Fruit fly (Drosophila melanogaster) whole organism, embryonic: Measurements from ENCODE around the gene mthl2.
A peak's percentile ranks its signal among the peaks of the same experiment; 100 is the strongest.

Experiments
- Asciz ChIP-seq: fragments of 200-800 bp; sonication (Bioruptor generic); optimal IDR thresholded peaks from 2 replicates; lab custom pipeline; 2017; ENCODE audit warnings: missing biosample characterization, mild to moderate bottlenecking, missing genetic modification characterization, missing genetic modification reagents
- Atf6 ChIP-seq: fragments of 200-800 bp; sonication (Bioruptor generic); IDR thresholded peaks from 2 replicates; pipeline ENCODE4 v1.3.6; 2022; ENCODE audit warnings: missing biosample characterization, missing genetic modification characterization
- Bdp1 ChIP-seq: fragments of 200-800 bp; sonication (Bioruptor generic); optimal IDR thresholded peaks from 3 replicates; lab custom pipeline; 2016; ENCODE audit warnings: missing biosample characterization, missing genetic modification characterization
- Blimp-1 ChIP-seq: fragments of 200-800 bp; sonication (Bioruptor generic); optimal IDR thresholded peaks from 3 replicates; lab custom pipeline; 2018; ENCODE audit warnings: missing biosample characterization, missing genetic modification characterization, mild to moderate bottlenecking, moderate library complexity, missing genetic modification reagents
- CG10274 ChIP-seq: fragments of 200-800 bp; sonication (Bioruptor generic); optimal IDR thresholded peaks from 3 replicates; lab custom pipeline; 2017; ENCODE audit warnings: missing biosample characterization, mild to moderate bottlenecking, missing genetic modification characterization
- CG11093 ChIP-seq: fragments of 200-800 bp; sonication (Bioruptor generic); IDR thresholded peaks from 3 replicates; pipeline ENCODE4 v1.3.6; 2022; ENCODE audit warnings: missing biosample characterization, missing genetic modification characterization
- CG12104 ChIP-seq: fragments of 200-800 bp; sonication (Bioruptor generic); optimal IDR thresholded peaks from 3 replicates; lab custom pipeline; 2016; ENCODE audit warnings: missing biosample characterization, missing genetic modification characterization
- CG14441 ChIP-seq: fragments of 200-800 bp; sonication (Bioruptor generic); IDR thresholded peaks from 2 replicates; pipeline ENCODE4 v1.3.6; 2022; ENCODE audit warnings: missing biosample characterization, missing genetic modification characterization
- CG16779 ChIP-seq: fragments of 200-800 bp; sonication (Bioruptor generic); IDR thresholded peaks from 2 replicates; pipeline ENCODE4 v1.3.6; 2022; ENCODE audit warnings: missing biosample characterization, missing genetic modification characterization
- CG18476 ChIP-seq: fragments of 200-800 bp; sonication (Bioruptor generic); optimal IDR thresholded peaks from 2 replicates; lab custom pipeline; 2016; ENCODE audit warnings: missing biosample characterization, mild to moderate bottlenecking, missing genetic modification characterization
- CG18599 ChIP-seq: fragments of 200-800 bp; sonication (Bioruptor generic); optimal IDR thresholded peaks from 3 replicates; lab custom pipeline; 2017; ENCODE audit warnings: missing biosample characterization, missing genetic modification characterization, mild to moderate bottlenecking, moderate library complexity, missing genetic modification reagents
- CG2712 ChIP-seq: fragments of 200-800 bp; optimal IDR thresholded peaks from 3 replicates; lab custom pipeline; 2019; ENCODE audit warnings: missing biosample characterization, mild to moderate bottlenecking, missing genetic modification characterization, moderate library complexity
- CG2875 ChIP-seq: fragments of 200-800 bp; sonication (Bioruptor generic); optimal IDR thresholded peaks from 2 replicates; lab custom pipeline; 2017; ENCODE audit warnings: missing biosample characterization, mild to moderate bottlenecking, missing genetic modification characterization, missing genetic modification reagents
- CG3726 ChIP-seq: fragments of 200-800 bp; sonication (Bioruptor generic); IDR thresholded peaks from 3 replicates; pipeline ENCODE4, ENCODE4 v1.3.6; 2022; ENCODE audit warnings: missing biosample characterization, missing genetic modification characterization
- CG4404 ChIP-seq: fragments of 200-800 bp; sonication (Bioruptor generic); IDR thresholded peaks from 2 replicates; pipeline ENCODE4 v1.3.6; 2022; ENCODE audit warnings: missing biosample characterization, missing genetic modification characterization
- CG6654 ChIP-seq: fragments of 200-800 bp; sonication (Bioruptor generic); optimal IDR thresholded peaks from 2 replicates; lab custom pipeline; 2017; ENCODE audit warnings: missing biosample characterization, mild to moderate bottlenecking, missing genetic modification characterization
- CG6683 ChIP-seq: fragments of 200-800 bp; sonication (Bioruptor generic); optimal IDR thresholded peaks from 2 replicates; lab custom pipeline; 2017; ENCODE audit warnings: missing biosample characterization, mild to moderate bottlenecking, missing genetic modification characterization, missing genetic modification reagents
- CG6765 ChIP-seq: fragments of 200-800 bp; sonication (Bioruptor generic); optimal IDR thresholded peaks from 3 replicates; lab custom pipeline; 2017; ENCODE audit warnings: missing biosample characterization, mild to moderate bottlenecking, missing genetic modification characterization
- CG7745 ChIP-seq: fragments of 200-800 bp; sonication (Bioruptor generic); optimal IDR thresholded peaks from 2 replicates; lab custom pipeline; 2018; ENCODE audit warnings: missing biosample characterization, mild to moderate bottlenecking, missing genetic modification characterization, moderate library complexity
- CG8281 ChIP-seq: fragments of 200-800 bp; sonication (Bioruptor generic); optimal IDR thresholded peaks from 2 replicates; lab custom pipeline; 2018; ENCODE audit warnings: missing biosample characterization, mild to moderate bottlenecking, missing genetic modification characterization, moderate library complexity
- CG9437 ChIP-seq: fragments of 200-800 bp; sonication (Bioruptor generic); optimal IDR thresholded peaks from 2 replicates; lab custom pipeline; 2018; ENCODE audit warnings: missing biosample characterization, mild to moderate bottlenecking, missing genetic modification characterization
- CG9932 ChIP-seq: fragments of 200-800 bp; sonication (Bioruptor generic); IDR thresholded peaks from 2 replicates; pipeline ENCODE4 v1.3.6; 2022; ENCODE audit warnings: missing biosample characterization, missing genetic modification characterization
- D19A ChIP-seq: fragments of 200-800 bp; optimal IDR thresholded peaks from 3 replicates; lab custom pipeline; 2019; ENCODE audit warnings: missing biosample characterization, mild to moderate bottlenecking, missing genetic modification characterization, moderate library complexity
- Dad ChIP-seq: fragments of 200-800 bp; sonication (Bioruptor generic); optimal IDR thresholded peaks from 3 replicates; lab custom pipeline; 2016; ENCODE audit warnings: missing biosample characterization, missing genetic modification characterization
- HLH3B ChIP-seq: fragments of 200-800 bp; sonication (Bioruptor generic); IDR thresholded peaks from 2 replicates; pipeline ENCODE4 v1.3.6; 2022; ENCODE audit warnings: missing biosample characterization, missing genetic modification characterization
- HLH4C ChIP-seq: fragments of 200-800 bp; sonication (Bioruptor generic); IDR thresholded peaks from 3 replicates; pipeline ENCODE4 v1.3.6; 2022; ENCODE audit warnings: missing biosample characterization, missing genetic modification characterization; ENCODE audit not compliant: partially characterized antibody
- HLH54F ChIP-seq: fragments of 200-800 bp; sonication (Bioruptor generic); optimal IDR thresholded peaks from 3 replicates; lab custom pipeline; 2016; ENCODE audit warnings: missing biosample characterization, missing genetic modification characterization
- Hr3 ChIP-seq: fragments of 200-800 bp; sonication (Bioruptor generic); optimal IDR thresholded peaks from 3 replicates; lab custom pipeline; 2016; ENCODE audit warnings: missing biosample characterization, missing genetic modification characterization
- Lhr ChIP-seq: fragments of 200-800 bp; sonication (Bioruptor generic); optimal IDR thresholded peaks from 3 replicates; lab custom pipeline; 2017; ENCODE audit warnings: mild to moderate bottlenecking, missing biosample characterization, missing genetic modification reagents, missing genetic modification characterization
- Neu2 ChIP-seq: fragments of 200-800 bp; sonication (Bioruptor generic); optimal IDR thresholded peaks from 3 replicates; lab custom pipeline; 2016; ENCODE audit warnings: missing biosample characterization, missing genetic modification characterization, borderline replicate concordance
- Trl ChIP-seq, 3 experiments: fragments of >200 bp in 2 of 3; fragments of 200-800 bp in 1 of 3; sonication (Bioruptor generic) in 1 of 3; optimal IDR thresholded peaks; 2 replicates in 1 of 3; 3 replicates in 2 of 3; lab custom pipeline; 2016 to 2017; ENCODE audit warnings: missing biosample characterization in 1 of 3, missing genetic modification characterization in 1 of 3
- disco-r ChIP-seq: fragments of 200-800 bp; sonication (Bioruptor generic); optimal IDR thresholded peaks from 2 replicates; lab custom pipeline; 2016; ENCODE audit warnings: missing biosample characterization, missing genetic modification characterization
- dysf ChIP-seq: fragments of 200-800 bp; sonication (Bioruptor generic); IDR thresholded peaks from 3 replicates; pipeline ENCODE4 v1.3.6; 2022; ENCODE audit warnings: missing biosample characterization, missing genetic modification characterization
- fd3F ChIP-seq: fragments of 200-800 bp; sonication (Bioruptor generic); optimal IDR thresholded peaks from 2 replicates; lab custom pipeline; 2018; ENCODE audit warnings: missing biosample characterization, mild to moderate bottlenecking, missing genetic modification characterization, moderate library complexity
- gce ChIP-seq: fragments of 200-800 bp; sonication (Bioruptor generic); IDR thresholded peaks from 3 replicates; pipeline ENCODE4 v1.3.6; 2022; ENCODE audit warnings: missing biosample characterization, missing genetic modification characterization
- gem ChIP-seq: fragments of 200-800 bp; sonication (Bioruptor generic); optimal IDR thresholded peaks from 2 replicates; lab custom pipeline; 2019; ENCODE audit warnings: missing biosample characterization, mild to moderate bottlenecking, missing genetic modification characterization, moderate library complexity
- gt ChIP-seq: fragments of 200-800 bp; sonication (Bioruptor generic); IDR thresholded peaks from 2 replicates; pipeline ENCODE4 v1.3.6; 2022; ENCODE audit warnings: missing biosample characterization, missing genetic modification characterization
- insv ChIP-seq, 2 experiments: fragments of 200-800 bp; sonication (Bioruptor generic); optimal IDR thresholded peaks; 3 replicates each; lab custom pipeline; 2016 to 2018; ENCODE audit warnings: missing biosample characterization in 2 of 2, missing genetic modification characterization in 2 of 2
- lbe ChIP-seq: fragments of 200-800 bp; sonication (Bioruptor generic); optimal IDR thresholded peaks from 2 replicates; lab custom pipeline; 2016; ENCODE audit warnings: missing biosample characterization, mild to moderate bottlenecking, missing genetic modification characterization
- luna ChIP-seq: fragments of 200-800 bp; sonication (Bioruptor generic); optimal IDR thresholded peaks from 2 replicates; lab custom pipeline; 2016; ENCODE audit warnings: missing biosample characterization, missing genetic modification characterization
- mirr ChIP-seq: fragments of 200-800 bp; sonication (Bioruptor generic); optimal IDR thresholded peaks from 3 replicates; lab custom pipeline; 2018; ENCODE audit warnings: missing biosample characterization, mild to moderate bottlenecking, missing genetic modification characterization
- schlank ChIP-seq: fragments of 200-800 bp; sonication (Bioruptor generic); optimal IDR thresholded peaks from 2 replicates; lab custom pipeline; 2018; ENCODE audit warnings: missing biosample characterization, mild to moderate bottlenecking, missing genetic modification characterization
- sens ChIP-seq: fragments of 200-800 bp; sonication (Bioruptor generic); peaks from one replicate; lab custom pipeline; 2016; ENCODE audit warnings: missing biosample characterization, missing genetic modification characterization
- sens-2 ChIP-seq: fragments of 200-800 bp; sonication (Bioruptor generic); IDR thresholded peaks from 2 replicates; pipeline ENCODE4 v1.3.6; 2022; ENCODE audit warnings: missing biosample characterization, missing genetic modification characterization
- slbo ChIP-seq: fragments of 200-800 bp; sonication (Bioruptor generic); IDR thresholded peaks from 2 replicates; pipeline ENCODE4 v1.3.6; 2022; ENCODE audit warnings: missing biosample characterization, missing genetic modification characterization
- tx ChIP-seq: fragments of 200-800 bp; sonication (Bioruptor generic); optimal IDR thresholded peaks from 2 replicates; lab custom pipeline; 2016; ENCODE audit warnings: missing biosample characterization, missing genetic modification characterization
- wdn ChIP-seq: fragments of 200-800 bp; sonication (Bioruptor generic); IDR thresholded peaks from 2 replicates; pipeline ENCODE4 v1.3.6; 2022; ENCODE audit warnings: missing biosample characterization, missing genetic modification characterization
- wor ChIP-seq: fragments of 200-800 bp; sonication (Bioruptor generic); IDR thresholded peaks from 2 replicates; pipeline ENCODE4 v1.3.6; 2022; ENCODE audit warnings: missing biosample characterization, missing genetic modification characterization

The mthl2 gene

dm6 chr3L:5577250-5578138 is 27.1 kb upstream of the mthl2 start, which contains the start of gene Msr-110 (continued):
- peak; percentile 92 for TF ChIP-seq CG18599 (GFP tag; lab: Kevin White, UChicago)
- peak; percentile 88 for TF ChIP-seq CG2712 (tag; lab: Kevin White, UChicago)
- peak; percentile 53; the same call in 1 of the 2 replicates for TF ChIP-seq gt (GFP tag; lab: Robert Waterston, UW)
- TF ChIP-seq wor (GFP tag; lab: Robert Waterston, UW): peak; percentile 88
- TF ChIP-seq wdn (GFP tag; lab: Robert Waterston, UW): peak; percentile 64; the same call in 1 of the 2 replicates
- TF ChIP-seq luna (GFP tag; lab: Kevin White, UChicago): no peak
- TF ChIP-seq Bdp1: peak; percentile 61
- TF ChIP-seq sens: peak; percentile 93
- TF ChIP-seq mirr (GFP tag; lab: Kevin White, UChicago): peak; percentile 61
- peak in 1 of 2 experiments; percentile 40 for TF ChIP-seq insv (GFP tag; optimal IDR thresholded peaks at IDR 0.05; lab: Kevin White, UChicago)
- peak; percentile 45 for TF ChIP-seq disco-r (GFP tag; lab: Kevin White, UChicago)
- TF ChIP-seq dysf (GFP tag; lab: Robert Waterston, UW): peak; percentile 95
- no peak for TF ChIP-seq HLH4C (GFP tag; lab: Robert Waterston, UW)
- TF ChIP-seq Hr3: peak; percentile 84
- TF ChIP-seq CG6765 (GFP tag; lab: Kevin White, UChicago): peak; percentile 86
- TF ChIP-seq HLH54F (GFP tag; lab: Kevin White, UChicago): peak; percentile 77
- TF ChIP-seq HLH3B (GFP tag; lab: Robert Waterston, UW): peak; percentile 88
- TF ChIP-seq Dad: peak; percentile 81
- TF ChIP-seq CG12104 (GFP tag; lab: Kevin White, UChicago): peak; percentile 71
- TF ChIP-seq Blimp-1 (GFP tag; lab: Kevin White, UChicago): peak; percentile 88
- no peak for TF ChIP-seq CG7745 (tag; lab: Kevin White, UChicago)
- peak; percentile 94 for TF ChIP-seq slbo (GFP tag; lab: Robert Waterston, UW)
- TF ChIP-seq fd3F (GFP tag; lab: Kevin White, UChicago): peak; percentile 87
- TF ChIP-seq CG4404 (GFP tag; lab: Robert Waterston, UW): peak; percentile 77
- peak; percentile 92 for TF ChIP-seq gem (tag; lab: Kevin White, UChicago)
- TF ChIP-seq gce (GFP tag; lab: Robert Waterston, UW): peak; percentile 82; the same call in 2 of the 3 replicates
- peak; percentile 58 for TF ChIP-seq lbe (GFP tag; lab: Kevin White, UChicago)
- TF ChIP-seq Neu2 (GFP tag; lab: Kevin White, UChicago): peak; percentile 3
- peak; percentile 86 for TF ChIP-seq CG14441 (GFP tag; lab: Robert Waterston, UW)
- TF ChIP-seq Asciz (GFP tag; lab: Kevin White, UChicago): peak; percentile 87
- TF ChIP-seq Lhr (GFP tag; lab: Kevin White, UChicago): peak; percentile 41
- TF ChIP-seq CG6683 (GFP tag; lab: Kevin White, UChicago): peak; percentile 70
- TF ChIP-seq CG18476 (GFP tag; lab: Kevin White, UChicago): peak; percentile 76
- TF ChIP-seq schlank (tag; lab: Kevin White, UChicago): peak; percentile 54
- peak; percentile 77 for TF ChIP-seq CG8281 (tag; lab: Kevin White, UChicago)
- TF ChIP-seq D19A (tag; lab: Kevin White, UChicago): peak; percentile 84
- peak; percentile 96 for TF ChIP-seq CG10274 (GFP tag; lab: Kevin White, UChicago)
- TF ChIP-seq Trl (optimal IDR thresholded peaks at IDR 0.05; lab: Kevin White, UChicago): no peak
- TF ChIP-seq Trl (GFP tag; optimal IDR thresholded peaks at IDR 0.05; lab: Kevin White, UChicago): peak; percentile 55
- peak; percentile 69; the same call in 2 of the 3 replicates for TF ChIP-seq CG3726 (GFP tag; lab: Robert Waterston, UW)
- TF ChIP-seq CG6654 (GFP tag; lab: Kevin White, UChicago): peak; percentile 67
- TF ChIP-seq sens-2 (GFP tag; lab: Robert Waterston, UW): peak; percentile 50; the same call in 1 of the 2 replicates
- TF ChIP-seq CG11093: peak; percentile 91
- peak; percentile 84 for TF ChIP-seq CG16779 (GFP tag; lab: Robert Waterston, UW)
- peak; percentile 67 for TF ChIP-seq tx (GFP tag; lab: Kevin White, UChicago)
- TF ChIP-seq CG9932 (GFP tag; lab: Robert Waterston, UW): peak; percentile 95
- TF ChIP-seq Atf6 (GFP tag; lab: Robert Waterston, UW): peak; percentile 91
- peak; percentile 80 for TF ChIP-seq CG9437 (GFP tag; lab: Kevin White, UChicago)
- TF ChIP-seq CG2875: peak; percentile 64
